Fruit fly (Drosophila melanogaster) Kc167 (cell line): ENCODE data around the gene jb.

Experiments
- Myc ChIP-seq: fragments of >200 bp; optimal IDR thresholded peaks from 2 replicates; lab custom pipeline; 2017; ENCODE audit warnings: missing external identifiers
- Sin3A ChIP-seq: fragments of >200 bp; optimal IDR thresholded peaks from 2 replicates; lab custom pipeline; 2018; ENCODE audit warnings: missing external identifiers
- h ChIP-seq: fragments of >200 bp; optimal IDR thresholded peaks from 3 replicates; lab custom pipeline; 2018; ENCODE audit warnings: missing external identifiers
- insv ChIP-seq: fragments of >200 bp; optimal IDR thresholded peaks from 3 replicates; lab custom pipeline; 2018; ENCODE audit warnings: missing external identifiers
- psq ChIP-seq: fragments of >200 bp; optimal IDR thresholded peaks from 2 replicates; lab custom pipeline; 2017; ENCODE audit warnings: missing external identifiers
- ttk ChIP-seq: sonication (Bioruptor generic); optimal IDR thresholded peaks from 2 replicates; lab custom pipeline; 2017; ENCODE audit warnings: missing external identifiers

dm6 chrX:20393580-20393979 is 3.0 kb upstream of the jb start, which contains the start of gene Syx16:
- TF ChIP-seq psq (lab: Kevin White, UChicago), result no peak
- no peak for TF ChIP-seq Myc (lab: Kevin White, UChicago)
- TF ChIP-seq h (lab: Kevin White, UChicago), result no peak
- TF ChIP-seq Sin3A (lab: Kevin White, UChicago), result no peak
- no peak for TF ChIP-seq insv (lab: Kevin White, UChicago)
- no peak for TF ChIP-seq ttk (lab: Kevin White, UChicago)
